In the genomic region with DNA sequence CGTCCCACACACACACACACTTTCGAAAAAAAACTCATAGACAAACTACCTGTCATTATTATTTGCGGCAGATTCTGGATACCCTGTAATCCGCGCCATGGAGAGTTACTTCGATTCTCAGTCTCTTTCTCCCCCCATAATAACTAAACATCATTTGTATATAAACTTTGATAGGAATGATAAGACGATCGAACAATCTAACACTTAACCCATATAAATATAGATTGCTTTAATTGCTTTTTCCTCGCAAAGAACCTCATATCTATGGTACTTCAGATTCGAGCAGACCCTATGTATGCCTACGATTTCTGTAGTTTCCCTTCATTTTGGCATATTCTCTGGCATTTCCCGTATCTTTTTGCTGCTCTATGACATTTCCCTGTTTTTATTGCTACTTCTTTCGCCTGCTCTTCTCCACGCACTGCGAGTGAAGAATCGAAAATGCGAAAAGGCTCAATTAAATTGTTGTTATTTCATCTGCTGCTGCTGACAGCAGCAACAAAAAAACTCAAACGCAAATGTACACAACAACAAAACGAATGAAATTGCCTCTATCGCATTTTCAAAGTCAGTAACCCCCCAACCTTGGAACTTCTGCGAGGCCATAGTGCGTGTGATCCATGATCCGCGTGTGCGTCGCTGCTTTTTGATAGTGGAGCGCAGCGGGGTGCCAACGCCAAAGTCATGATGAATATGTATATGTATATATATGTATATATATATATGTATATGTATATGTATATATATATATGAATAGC, we compare ENCODE assay signal across 1 fruit fly cellular context.
A peak's percentile ranks its signal among the peaks of the same experiment; 100 is the strongest.
TF ChIP-seq lines count a peak whose summit lies in the region.

No protein-coding gene starts in this region.

TF ChIP-seq in whole organism, embryonic, 481 proteins besides CTCF, POLR2A, EP300 and RAD21 (continued from another document and continues in another):
- no peak for TF ChIP-seq CG34224 (GFP tag; IDR thresholded peaks at IDR 0.05; lab: Robert Waterston, UW; ENCODE audit: partially characterized antibody)
- TF ChIP-seq Med (GFP tag; lab: Kevin White, UChicago) = peak; percentile 97
- 0 out of 2 replicates have a peak, but pooled peaks have one; percentile 17 for TF ChIP-seq HLH3B (GFP tag; IDR thresholded peaks at IDR 0.05; lab: Robert Waterston, UW)
- TF ChIP-seq CG18262 (tag; optimal IDR thresholded peaks at IDR 0.05; lab: Kevin White, UChicago) = peak; percentile 5
- no peak for TF ChIP-seq Dfd (GFP tag; optimal IDR thresholded peaks at IDR 0.05; lab: Kevin White, UChicago)
- no peak for TF ChIP-seq h (optimal IDR thresholded peaks at IDR 0.05; lab: Kevin White, UChicago)
- peak; percentile 95 for TF ChIP-seq mam (GFP tag; optimal IDR thresholded peaks at IDR 0.05; lab: Kevin White, UChicago)
- no peak for TF ChIP-seq lbe (GFP tag; optimal IDR thresholded peaks at IDR 0.05; lab: Kevin White, UChicago)
- peak; percentile 89 for TF ChIP-seq CG3281 (GFP tag; optimal IDR thresholded peaks at IDR 0.05; lab: Kevin White, UChicago)
- no peak for TF ChIP-seq Scr (GFP tag; IDR thresholded peaks at IDR 0.05; lab: Robert Waterston, UW; ENCODE audit: partially characterized antibody)
- no peak for TF ChIP-seq Trl (optimal IDR thresholded peaks at IDR 0.05; lab: Kevin White, UChicago)
- TF ChIP-seq Trl (GFP tag; optimal IDR thresholded peaks at IDR 0.05; lab: Kevin White, UChicago) = peak; percentile 58
- TF ChIP-seq CG15269 (tag; optimal IDR thresholded peaks at IDR 0.05; lab: Kevin White, UChicago) = peak; percentile 83
- no peak for TF ChIP-seq Kr (GFP tag; optimal IDR thresholded peaks at IDR 0.05; lab: Kevin White, UChicago)
- TF ChIP-seq CG4820 (GFP tag; optimal IDR thresholded peaks at IDR 0.05; lab: Kevin White, UChicago) = peak; percentile 36
- TF ChIP-seq wek (GFP tag; optimal IDR thresholded peaks at IDR 0.05; lab: Kevin White, UChicago) = no peak
- TF ChIP-seq vvl (GFP tag; IDR thresholded peaks at IDR 0.05; lab: Robert Waterston, UW) = peak; percentile 56; the same call in 1 of the 2 replicates
- TF ChIP-seq CG1647 (GFP tag; optimal IDR thresholded peaks at IDR 0.05; lab: Kevin White, UChicago) = peak; percentile 70
- TF ChIP-seq HLH4C (GFP tag; IDR thresholded peaks at IDR 0.05; lab: Robert Waterston, UW; ENCODE audit: partially characterized antibody) = no peak
- TF ChIP-seq Oaz (GFP tag; IDR thresholded peaks at IDR 0.05; lab: Robert Waterston, UW) = peak; percentile 52; the same call in 1 of the 2 replicates
- peak; percentile 62 for TF ChIP-seq unpg (GFP tag; optimal IDR thresholded peaks at IDR 0.05; lab: Kevin White, UChicago)
- no peak for TF ChIP-seq ato (GFP tag; IDR thresholded peaks at IDR 0.05; lab: Robert Waterston, UW; ENCODE audit: partially characterized antibody)
- TF ChIP-seq CG11456 (GFP tag; IDR thresholded peaks at IDR 0.05; lab: Robert Waterston, UW) = peak; percentile 84
- TF ChIP-seq sd (tag; optimal IDR thresholded peaks at IDR 0.05; lab: Kevin White, UChicago) = peak; percentile 69
- TF ChIP-seq CG8089 (GFP tag; optimal IDR thresholded peaks at IDR 0.05; lab: Kevin White, UChicago) = no peak
- no peak for TF ChIP-seq CG8478 (optimal IDR thresholded peaks at IDR 0.05; lab: Kevin White, UChicago)
- TF ChIP-seq NC2β (GFP tag; optimal IDR thresholded peaks at IDR 0.05; lab: Kevin White, UChicago) = peak; percentile 36
- TF ChIP-seq Nf-YC (tag; optimal IDR thresholded peaks at IDR 0.05; lab: Kevin White, UChicago) = peak; percentile 46
- no peak for TF ChIP-seq Tbp (GFP tag; optimal IDR thresholded peaks at IDR 0.05; lab: Kevin White, UChicago)
- peak; percentile 7 for TF ChIP-seq CG2116 (GFP tag; optimal IDR thresholded peaks at IDR 0.05; lab: Kevin White, UChicago)
- peak; percentile 42 for TF ChIP-seq Bdp1 (GFP tag; optimal IDR thresholded peaks at IDR 0.05; lab: Kevin White, UChicago)
- TF ChIP-seq emc (GFP tag; optimal IDR thresholded peaks at IDR 0.05; lab: Kevin White, UChicago) = peak; percentile 59
- TF ChIP-seq CG18619 (GFP tag; optimal IDR thresholded peaks at IDR 0.05; lab: Kevin White, UChicago) = peak; percentile 67
- peak; percentile 94 for TF ChIP-seq Rfx (GFP tag; IDR thresholded peaks at IDR 0.05; lab: Robert Waterston, UW)
- TF ChIP-seq B-H1 (GFP tag; IDR thresholded peaks at IDR 0.05; lab: Robert Waterston, UW) = peak; percentile 41
- peak; percentile 57 for TF ChIP-seq CG12299 (tag; optimal IDR thresholded peaks at IDR 0.05; lab: Kevin White, UChicago)
- peak; percentile 72 for TF ChIP-seq Hand (GFP tag; optimal IDR thresholded peaks at IDR 0.05; lab: Kevin White, UChicago)
- peak; percentile 50 for TF ChIP-seq luna (GFP tag; optimal IDR thresholded peaks at IDR 0.05; lab: Kevin White, UChicago)
- no peak for TF ChIP-seq kni (GFP tag; optimal IDR thresholded peaks at IDR 0.05; lab: Kevin White, UChicago)
- TF ChIP-seq CG7786 (GFP tag; optimal IDR thresholded peaks at IDR 0.05; lab: Kevin White, UChicago) = peak; percentile 88
- TF ChIP-seq pzg (GFP tag; optimal IDR thresholded peaks at IDR 0.05; lab: Kevin White, UChicago) = peak; percentile 8
- TF ChIP-seq CG1233 (GFP tag; optimal IDR thresholded peaks at IDR 0.05; lab: Kevin White, UChicago) = peak; percentile 25
- peak; percentile 81 for TF ChIP-seq sob (GFP tag; IDR thresholded peaks at IDR 0.05; lab: Robert Waterston, UW)
- TF ChIP-seq gcm (GFP tag; optimal IDR thresholded peaks at IDR 0.05; lab: Kevin White, UChicago) = no peak
- peak; percentile 87 for TF ChIP-seq CG9215 (GFP tag; IDR thresholded peaks at IDR 0.05; lab: Robert Waterston, UW)
- TF ChIP-seq Mrtf (GFP tag; IDR thresholded peaks at IDR 0.05; lab: Robert Waterston, UW) = 0 out of 3 replicates have a peak, but pooled peaks have one; percentile 31
- TF ChIP-seq odd (GFP tag; optimal IDR thresholded peaks at IDR 0.05; lab: Kevin White, UChicago) = peak; percentile 8
- TF ChIP-seq CG4854 (GFP tag; optimal IDR thresholded peaks at IDR 0.05; lab: Kevin White, UChicago) = peak; percentile 33
- no peak for TF ChIP-seq Mes4 (GFP tag; optimal IDR thresholded peaks at IDR 0.05; lab: Kevin White, UChicago)
- TF ChIP-seq eve (GFP tag; optimal IDR thresholded peaks at IDR 0.05; lab: Kevin White, UChicago) = no peak
- TF ChIP-seq fd3F (GFP tag; optimal IDR thresholded peaks at IDR 0.05; lab: Kevin White, UChicago) = peak; percentile 80
- TF ChIP-seq grau (tag; optimal IDR thresholded peaks at IDR 0.05; lab: Kevin White, UChicago) = peak; percentile 80
- no peak for TF ChIP-seq CG7745 (tag; optimal IDR thresholded peaks at IDR 0.05; lab: Kevin White, UChicago)
- TF ChIP-seq CG13296 (GFP tag; optimal IDR thresholded peaks at IDR 0.05; lab: Kevin White, UChicago) = peak; percentile 65
- no peak for TF ChIP-seq CG15073 (GFP tag; optimal IDR thresholded peaks at IDR 0.05; lab: Kevin White, UChicago)
- peak; percentile 63 for TF ChIP-seq tio (GFP tag; optimal IDR thresholded peaks at IDR 0.05; lab: Kevin White, UChicago)
- TF ChIP-seq so (GFP tag; IDR thresholded peaks at IDR 0.05; lab: Robert Waterston, UW) = peak; percentile 59; the same call in 2 of the 3 replicates
- no peak for TF ChIP-seq Gsc (GFP tag; IDR thresholded peaks at IDR 0.05; lab: Robert Waterston, UW)
- TF ChIP-seq CG34376 (GFP tag; optimal IDR thresholded peaks at IDR 0.05; lab: Kevin White, UChicago) = peak; percentile 80
- TF ChIP-seq Hmx (GFP tag; optimal IDR thresholded peaks at IDR 0.05; lab: Kevin White, UChicago) = peak; percentile 71
- peak; percentile 80 for TF ChIP-seq CG31224 (GFP tag; IDR thresholded peaks at IDR 0.05; lab: Robert Waterston, UW)
- TF ChIP-seq CG11398 (GFP tag; optimal IDR thresholded peaks at IDR 0.05; lab: Kevin White, UChicago) = no peak
- no peak for TF ChIP-seq D19A (tag; optimal IDR thresholded peaks at IDR 0.05; lab: Kevin White, UChicago)
- no peak for TF ChIP-seq peb (GFP tag; IDR thresholded peaks at IDR 0.05; lab: Robert Waterston, UW)
- no peak for TF ChIP-seq Asciz (GFP tag; optimal IDR thresholded peaks at IDR 0.05; lab: Kevin White, UChicago)
- TF ChIP-seq jumu (GFP tag; optimal IDR thresholded peaks at IDR 0.05; lab: Kevin White, UChicago) = peak; percentile 67
- TF ChIP-seq Nf-YA (GFP tag; IDR thresholded peaks at IDR 0.05; lab: Robert Waterston, UW) = no peak
- peak; percentile 18 for TF ChIP-seq CG10654 (GFP tag; optimal IDR thresholded peaks at IDR 0.05; lab: Kevin White, UChicago)
- TF ChIP-seq Opbp (GFP tag; IDR thresholded peaks at IDR 0.05; lab: Robert Waterston, UW; ENCODE audit: partially characterized antibody) = no peak
- TF ChIP-seq trh (GFP tag; optimal IDR thresholded peaks at IDR 0.05; lab: Kevin White, UChicago) = peak; percentile 3
- TF ChIP-seq CG2199 (GFP tag; IDR thresholded peaks at IDR 0.05; lab: Robert Waterston, UW) = no peak
- peak in 1 of 2 experiments; percentile 2 for TF ChIP-seq crp (GFP tag; optimal IDR thresholded peaks at IDR 0.05; lab: Kevin White, UChicago)
- no peak for TF ChIP-seq CG9797 (GFP tag; optimal IDR thresholded peaks at IDR 0.05; lab: Kevin White, UChicago)
- no peak for TF ChIP-seq Optix (GFP tag; IDR thresholded peaks at IDR 0.05; lab: Robert Waterston, UW)
- no peak for TF ChIP-seq Ravus (GFP tag; IDR thresholded peaks at IDR 0.05; lab: Robert Waterston, UW)
- TF ChIP-seq Gug (GFP tag; IDR thresholded peaks at IDR 0.05; lab: Robert Waterston, UW) = peak; percentile 67; the same call in 2 of the 4 replicates
- TF ChIP-seq inv (GFP tag; IDR thresholded peaks at IDR 0.05; lab: Robert Waterston, UW; ENCODE audit: partially characterized antibody) = no peak
- no peak for TF ChIP-seq HLHmδ (GFP tag; optimal IDR thresholded peaks at IDR 0.05; lab: Kevin White, UChicago)
- TF ChIP-seq CG12155 (GFP tag; optimal IDR thresholded peaks at IDR 0.05; lab: Kevin White, UChicago) = peak; percentile 88
- no peak for TF ChIP-seq Spps (tag; optimal IDR thresholded peaks at IDR 0.05; lab: Kevin White, UChicago)
- no peak for TF ChIP-seq sens-2 (GFP tag; IDR thresholded peaks at IDR 0.05; lab: Robert Waterston, UW)
- peak; percentile 74 for TF ChIP-seq CG30403 (GFP tag; optimal IDR thresholded peaks at IDR 0.05; lab: Kevin White, UChicago)
- peak; percentile 25; the same call in 1 of the 2 replicates for TF ChIP-seq E2f2 (GFP tag; IDR thresholded peaks at IDR 0.05; lab: Robert Waterston, UW)
- TF ChIP-seq CG11085 (GFP tag; IDR thresholded peaks at IDR 0.05; lab: Robert Waterston, UW) = peak; percentile 80
- peak; percentile 30 for TF ChIP-seq CG17829 (tag; optimal IDR thresholded peaks at IDR 0.05; lab: Kevin White, UChicago)
- TF ChIP-seq Dbx (GFP tag; IDR thresholded peaks at IDR 0.05; lab: Robert Waterston, UW) = peak; percentile 93
- TF ChIP-seq zfh1 (GFP tag; IDR thresholded peaks at IDR 0.05; lab: Robert Waterston, UW) = peak; percentile 26; the same call in 2 of the 3 replicates
- peak; percentile 33 for TF ChIP-seq grn (GFP tag; optimal IDR thresholded peaks at IDR 0.05; lab: Kevin White, UChicago)
- peak; percentile 43; the same call in 1 of the 2 replicates for TF ChIP-seq ap (GFP tag; IDR thresholded peaks at IDR 0.05; lab: Robert Waterston, UW)
- TF ChIP-seq ac (GFP tag; optimal IDR thresholded peaks at IDR 0.05; lab: Kevin White, UChicago) = no peak
- no peak for TF ChIP-seq Hr78 (GFP tag; optimal IDR thresholded peaks at IDR 0.05; lab: Kevin White, UChicago)
- peak; percentile 86 for TF ChIP-seq Meics (GFP tag; optimal IDR thresholded peaks at IDR 0.05; lab: Kevin White, UChicago)
- peak; percentile 81 for TF ChIP-seq PHDP (tag; optimal IDR thresholded peaks at IDR 0.05; lab: Kevin White, UChicago)
- TF ChIP-seq NFAT (GFP tag; IDR thresholded peaks at IDR 0.05; lab: Robert Waterston, UW) = peak; percentile 85
- TF ChIP-seq CG11504 (tag; optimal IDR thresholded peaks at IDR 0.05; lab: Kevin White, UChicago) = peak; percentile 67
- peak; percentile 62 for TF ChIP-seq CG10543 (GFP tag; optimal IDR thresholded peaks at IDR 0.05; lab: Kevin White, UChicago)
- TF ChIP-seq usp (GFP tag; optimal IDR thresholded peaks at IDR 0.05; lab: Kevin White, UChicago) = no peak
- no peak for TF ChIP-seq Vsx1 (GFP tag; optimal IDR thresholded peaks at IDR 0.05; lab: Kevin White, UChicago)
- peak; percentile 67 for TF ChIP-seq CG11695 (GFP tag; IDR thresholded peaks at IDR 0.05; lab: Robert Waterston, UW)
- peak; percentile 72 for TF ChIP-seq CG10274 (GFP tag; optimal IDR thresholded peaks at IDR 0.05; lab: Kevin White, UChicago)
- TF ChIP-seq CG31388 (GFP tag; optimal IDR thresholded peaks at IDR 0.05; lab: Kevin White, UChicago) = no peak
- TF ChIP-seq CG6272 (GFP tag; IDR thresholded peaks at IDR 0.05; lab: Robert Waterston, UW) = peak; percentile 64
- no peak for TF ChIP-seq CG17802 (tag; optimal IDR thresholded peaks at IDR 0.05; lab: Kevin White, UChicago)
- TF ChIP-seq CG5180 (GFP tag; optimal IDR thresholded peaks at IDR 0.05; lab: Kevin White, UChicago) = no peak
- TF ChIP-seq pfk (GFP tag; optimal IDR thresholded peaks at IDR 0.05; lab: Kevin White, UChicago) = no peak
- peak; percentile 62; the same call in 1 of the 2 replicates for TF ChIP-seq Adf1 (GFP tag; IDR thresholded peaks at IDR 0.05; lab: Robert Waterston, UW)
- TF ChIP-seq Rx (GFP tag; IDR thresholded peaks at IDR 0.05; lab: Robert Waterston, UW) = no peak
- no peak for TF ChIP-seq dati (GFP tag; IDR thresholded peaks at IDR 0.05; lab: Robert Waterston, UW)
- no peak for TF ChIP-seq sr (GFP tag; IDR thresholded peaks at IDR 0.05; lab: Robert Waterston, UW)
- TF ChIP-seq CG11093 (GFP tag; IDR thresholded peaks at IDR 0.05; lab: Robert Waterston, UW) = peak; percentile 42; the same call in 1 of the 3 replicates
- TF ChIP-seq CG10959 (GFP tag; IDR thresholded peaks at IDR 0.05; lab: Robert Waterston, UW) = no peak
- peak; percentile 7 for TF ChIP-seq CG12104 (GFP tag; optimal IDR thresholded peaks at IDR 0.05; lab: Kevin White, UChicago)
- peak; percentile 56 for TF ChIP-seq Hr51 (GFP tag; optimal IDR thresholded peaks at IDR 0.05; lab: Kevin White, UChicago)
- TF ChIP-seq sisA (GFP tag; IDR thresholded peaks at IDR 0.05; lab: Robert Waterston, UW) = peak; percentile 48; the same call in 1 of the 2 replicates
- TF ChIP-seq CG5953 (GFP tag; IDR thresholded peaks at IDR 0.05; lab: Robert Waterston, UW) = no peak
- no peak for TF ChIP-seq Sin3A (optimal IDR thresholded peaks at IDR 0.05; lab: Kevin White, UChicago)
- peak; percentile 86 for TF ChIP-seq lmd (GFP tag; IDR thresholded peaks at IDR 0.05; lab: Robert Waterston, UW)
- TF ChIP-seq repo (GFP tag; optimal IDR thresholded peaks at IDR 0.05; lab: Kevin White, UChicago) = no peak
- TF ChIP-seq CG8924 (tag; optimal IDR thresholded peaks at IDR 0.05; lab: Kevin White, UChicago) = peak; percentile 72
- peak; percentile 86 for TF ChIP-seq CG3847 (GFP tag; IDR thresholded peaks at IDR 0.05; lab: Robert Waterston, UW)
- peak; percentile 76 for TF ChIP-seq CG7372 (GFP tag; IDR thresholded peaks at IDR 0.05; lab: Robert Waterston, UW)
- TF ChIP-seq CG9932 (GFP tag; IDR thresholded peaks at IDR 0.05; lab: Robert Waterston, UW) = peak; percentile 92
- peak; percentile 37 for TF ChIP-seq pum (GFP tag; optimal IDR thresholded peaks at IDR 0.05; lab: Kevin White, UChicago)
